Fruit fly (Drosophila melanogaster) Kc167 (cell line): ENCODE data around the gene CG43098.

Experiments
- Myc ChIP-seq: fragments of >200 bp; optimal IDR thresholded peaks from 2 replicates; lab custom pipeline; 2017; ENCODE audit warnings: missing external identifiers
- Sin3A ChIP-seq: fragments of >200 bp; optimal IDR thresholded peaks from 2 replicates; lab custom pipeline; 2018; ENCODE audit warnings: missing external identifiers
- h ChIP-seq: fragments of >200 bp; optimal IDR thresholded peaks from 3 replicates; lab custom pipeline; 2018; ENCODE audit warnings: missing external identifiers
- insv ChIP-seq: fragments of >200 bp; optimal IDR thresholded peaks from 3 replicates; lab custom pipeline; 2018; ENCODE audit warnings: missing external identifiers
- psq ChIP-seq: fragments of >200 bp; optimal IDR thresholded peaks from 2 replicates; lab custom pipeline; 2017; ENCODE audit warnings: missing external identifiers
- ttk ChIP-seq: sonication (Bioruptor generic); optimal IDR thresholded peaks from 2 replicates; lab custom pipeline; 2017; ENCODE audit warnings: missing external identifiers

The CG43098 gene

dm6 chr3L:3638587-3639312, 20.1 kb upstream of the CG43098 start:
- no peak for TF ChIP-seq insv (lab: Kevin White, UChicago)
- TF ChIP-seq h (lab: Kevin White, UChicago), result no peak
- no peak for TF ChIP-seq ttk (lab: Kevin White, UChicago)
- TF ChIP-seq psq (lab: Kevin White, UChicago), result no peak
- no peak for TF ChIP-seq Sin3A (lab: Kevin White, UChicago)
- no peak for TF ChIP-seq Myc

dm6 chr3L:3639324-3639723, 19.5 kb upstream of the CG43098 start:
- no peak for TF ChIP-seq psq (lab: Kevin White, UChicago)

dm6 chr3L:3640916-3641315, 18.0 kb upstream of the CG43098 start:
- TF ChIP-seq insv (lab: Kevin White, UChicago) (no peak), Sin3A (lab: Kevin White, UChicago) (no peak), ttk (lab: Kevin White, UChicago) (no peak), Myc (no peak), h (lab: Kevin White, UChicago) (no peak), psq (lab: Kevin White, UChicago) (no peak)

dm6 chr3L:3644337-3645027, 14.4 kb upstream of the CG43098 start:
- no peak for TF ChIP-seq ttk (lab: Kevin White, UChicago)
- TF ChIP-seq Sin3A (lab: Kevin White, UChicago), result no peak
- no peak for TF ChIP-seq insv (lab: Kevin White, UChicago)
- TF ChIP-seq psq (lab: Kevin White, UChicago), result no peak
- TF ChIP-seq h (lab: Kevin White, UChicago), result no peak
- TF ChIP-seq Myc, result no peak

dm6 chr3L:3645628-3646360, 13.1 kb upstream of the CG43098 start:
- no peak for TF ChIP-seq Sin3A (lab: Kevin White, UChicago)
- TF ChIP-seq Myc, result no peak
- TF ChIP-seq insv (lab: Kevin White, UChicago), result no peak
- no peak for TF ChIP-seq ttk (lab: Kevin White, UChicago)
- TF ChIP-seq h (lab: Kevin White, UChicago), result no peak
- TF ChIP-seq psq (lab: Kevin White, UChicago), result no peak

- TF ChIP-seq insv (lab: Kevin White, UChicago), result no peak
- TF ChIP-seq psq (lab: Kevin White, UChicago), result no peak
- no peak for TF ChIP-seq ttk (lab: Kevin White, UChicago)
- no peak for TF ChIP-seq h (lab: Kevin White, UChicago)
- no peak for TF ChIP-seq Myc
Observed at dm6 chr3L:3646361-3646759, 12.5 kb upstream of the CG43098 start.

- no peak for TF ChIP-seq ttk (lab: Kevin White, UChicago)
Observed at dm6 chr3L:3649527-3649926, 9.3 kb upstream of the CG43098 start.

- no peak for TF ChIP-seq Sin3A (lab: Kevin White, UChicago)
- TF ChIP-seq psq (lab: Kevin White, UChicago), result no peak
- TF ChIP-seq Myc, result no peak
Observed at dm6 chr3L:3654671-3655070, 4.2 kb upstream of the CG43098 start, which contains the start of gene CG10862. TSS of gene CG10862 (minus strand) at chr3L:3654771.

dm6 chr3L:3656867-3657266, 2.0 kb upstream of the CG43098 start:
- TF ChIP-seq Myc, result no peak
- no peak for TF ChIP-seq psq (lab: Kevin White, UChicago)
- TF ChIP-seq ttk (lab: Kevin White, UChicago), result no peak
- TF ChIP-seq h (lab: Kevin White, UChicago), result no peak
- TF ChIP-seq insv (lab: Kevin White, UChicago), result no peak
- no peak for TF ChIP-seq Sin3A (lab: Kevin White, UChicago)

- TF ChIP-seq ttk (lab: Kevin White, UChicago) (no peak), Myc (no peak), psq (lab: Kevin White, UChicago) (no peak), Sin3A (lab: Kevin White, UChicago) (no peak), insv (lab: Kevin White, UChicago) (no peak), h (lab: Kevin White, UChicago) (no peak)
Observed at dm6 chr3L:3657897-3658296, 971 bp upstream of the CG43098 start.

dm6 chr3L:3665288-3666210, 6.7 kb downstream of the CG43098 start:
- TF ChIP-seq ttk (lab: Kevin White, UChicago), result no peak
- TF ChIP-seq h (lab: Kevin White, UChicago), result no peak
- TF ChIP-seq Myc, result no peak
- TF ChIP-seq insv (lab: Kevin White, UChicago), result no peak
- no peak for TF ChIP-seq psq (lab: Kevin White, UChicago)
- no peak for TF ChIP-seq Sin3A (lab: Kevin White, UChicago)
